Fruit fly (Drosophila melanogaster) whole organism, pupa: ENCODE measurements around the gene CG33003.

Experiments
- CG10348 ChIP-seq: fragments of 200-800 bp; sonication (Bioruptor generic); IDR thresholded peaks from 2 replicates; pipeline ENCODE4 v1.3.6; 2022; ENCODE audit warnings: missing biosample characterization, missing genetic modification characterization
- CG12605 ChIP-seq: fragments of 200-800 bp; sonication (Bioruptor generic); IDR thresholded peaks from 2 replicates; pipeline ENCODE4 v1.3.6; 2022; ENCODE audit warnings: missing biosample characterization, missing genetic modification characterization
- CG13204 ChIP-seq: fragments of 200-800 bp; sonication (Bioruptor generic); optimal IDR thresholded peaks from 2 replicates; lab custom pipeline; 2018; ENCODE audit warnings: missing biosample characterization, mild to moderate bottlenecking, missing genetic modification characterization, moderate library complexity
- CG14655 ChIP-seq: fragments of 200-800 bp; sonication (Bioruptor generic); optimal IDR thresholded peaks from 3 replicates; lab custom pipeline; 2017; ENCODE audit warnings: mild to moderate bottlenecking, missing biosample characterization, missing genetic modification reagents, missing genetic modification characterization
- CG15710 ChIP-seq: fragments of 200-800 bp; sonication (Bioruptor generic); optimal IDR thresholded peaks from 2 replicates; lab custom pipeline; 2018; ENCODE audit warnings: missing biosample characterization, mild to moderate bottlenecking, missing genetic modification characterization, moderate library complexity
- CG17806 ChIP-seq: fragments of 200-800 bp; sonication (Bioruptor generic); optimal IDR thresholded peaks from 2 replicates; lab custom pipeline; 2018; ENCODE audit warnings: missing biosample characterization, mild to moderate bottlenecking, missing genetic modification characterization, moderate library complexity
- CG32121 ChIP-seq: fragments of 200-800 bp; sonication (Bioruptor generic); IDR thresholded peaks from 2 replicates; pipeline ENCODE4 v1.3.6; 2022; ENCODE audit warnings: missing biosample characterization, missing genetic modification characterization
- CG34367 ChIP-seq: fragments of 200-800 bp; sonication (Bioruptor generic); optimal IDR thresholded peaks from 2 replicates; lab custom pipeline; 2018; ENCODE audit warnings: missing biosample characterization, mild to moderate bottlenecking, missing genetic modification characterization
- CG4496 ChIP-seq: fragments of 200-800 bp; sonication (Bioruptor generic); IDR thresholded peaks from 3 replicates; pipeline ENCODE4 v1.3.6; 2022; ENCODE audit warnings: missing biosample characterization, missing genetic modification characterization
- CG8159 ChIP-seq: fragments of 200-800 bp; sonication (Bioruptor generic); optimal IDR thresholded peaks from 3 replicates; lab custom pipeline; 2018; ENCODE audit warnings: missing biosample characterization, mild to moderate bottlenecking, missing genetic modification characterization, moderate library complexity
- CG8301 ChIP-seq: fragments of 200-800 bp; sonication (Bioruptor generic); optimal IDR thresholded peaks from 2 replicates; lab custom pipeline; 2018; ENCODE audit warnings: missing biosample characterization, mild to moderate bottlenecking, missing genetic modification characterization
- CG9948 ChIP-seq: fragments of 200-800 bp; sonication (Bioruptor generic); optimal IDR thresholded peaks from 2 replicates; lab custom pipeline; 2018; ENCODE audit warnings: missing biosample characterization, mild to moderate bottlenecking, missing genetic modification characterization, moderate library complexity
- D1 ChIP-seq: fragments of 200-800 bp; sonication (Bioruptor generic); optimal IDR thresholded peaks from 2 replicates; lab custom pipeline; 2018; ENCODE audit warnings: missing biosample characterization, mild to moderate bottlenecking, missing genetic modification characterization, moderate library complexity
- EcR ChIP-seq: fragments of 200-800 bp; sonication (Bioruptor generic); optimal IDR thresholded peaks from 3 replicates; lab custom pipeline; 2019; ENCODE audit warnings: missing biosample characterization, missing genetic modification characterization, mild to moderate bottlenecking, moderate library complexity, missing genetic modification reagents
- Ets98B ChIP-seq: fragments of 200-800 bp; sonication (Bioruptor generic); IDR thresholded peaks from 2 replicates; pipeline ENCODE4 v1.3.6; 2022; ENCODE audit warnings: missing biosample characterization, missing genetic modification characterization
- Pif1A ChIP-seq: fragments of 200-800 bp; sonication (Bioruptor generic); optimal IDR thresholded peaks from 3 replicates; lab custom pipeline; 2016; ENCODE audit warnings: missing biosample characterization, missing genetic modification characterization
- Pif1B ChIP-seq: fragments of 200-800 bp; sonication (Bioruptor generic); optimal IDR thresholded peaks from 3 replicates; lab custom pipeline; 2016; ENCODE audit warnings: missing biosample characterization, missing genetic modification characterization
- Snoo ChIP-seq: fragments of 200-800 bp; sonication (Bioruptor generic); optimal IDR thresholded peaks from 3 replicates; lab custom pipeline; 2017; ENCODE audit warnings: missing biosample characterization, mild to moderate bottlenecking, missing genetic modification characterization, inconsistent platforms
- fd96Ca ChIP-seq: fragments of 200-800 bp; sonication (Bioruptor generic); IDR thresholded peaks from 3 replicates; pipeline ENCODE4 v1.3.6; 2022; ENCODE audit warnings: missing biosample characterization, missing genetic modification characterization
- gl ChIP-seq: fragments of 200-800 bp; sonication (Bioruptor generic); optimal IDR thresholded peaks from 2 replicates; lab custom pipeline; 2018; ENCODE audit warnings: missing biosample characterization, mild to moderate bottlenecking, missing genetic modification characterization
- rn ChIP-seq: fragments of 200-800 bp; sonication (Bioruptor generic); IDR thresholded peaks from 2 replicates; pipeline ENCODE4 v1.3.6; 2022; ENCODE audit warnings: missing biosample characterization, missing genetic modification characterization

Gene CG33003

DNA sequence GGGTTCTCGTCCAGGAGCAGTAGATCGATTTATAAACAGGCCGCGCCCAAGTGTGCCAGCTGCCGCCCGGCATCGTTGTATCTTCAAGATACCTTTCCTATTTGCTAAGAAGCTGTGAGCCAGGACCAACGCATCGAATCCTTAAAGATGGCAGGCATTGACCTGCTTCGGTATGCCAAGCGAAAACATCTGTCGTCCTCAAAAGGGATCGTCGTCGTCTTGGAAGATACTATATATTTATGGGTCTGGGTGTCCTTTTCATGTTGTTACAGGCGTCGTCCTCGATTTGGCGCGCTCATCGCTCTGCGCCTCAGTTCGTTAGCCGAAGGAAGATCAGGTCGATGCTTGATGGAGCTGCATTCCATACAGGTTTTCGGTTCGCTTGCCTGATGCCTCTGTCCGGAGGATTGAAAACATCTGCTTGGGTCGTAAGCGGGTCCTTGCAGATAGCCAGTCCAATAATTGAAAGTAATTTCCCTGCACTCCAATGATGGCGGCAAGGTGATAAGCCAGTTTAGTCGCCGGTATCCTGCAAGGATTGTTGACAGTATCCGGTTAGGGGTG is 37.0 kb upstream of the CG33003 start:
- TF ChIP-seq EcR (GFP tag; lab: Kevin White, UChicago) (no peak), CG13204 (GFP tag; lab: Kevin White, UChicago) (no peak)

DNA sequence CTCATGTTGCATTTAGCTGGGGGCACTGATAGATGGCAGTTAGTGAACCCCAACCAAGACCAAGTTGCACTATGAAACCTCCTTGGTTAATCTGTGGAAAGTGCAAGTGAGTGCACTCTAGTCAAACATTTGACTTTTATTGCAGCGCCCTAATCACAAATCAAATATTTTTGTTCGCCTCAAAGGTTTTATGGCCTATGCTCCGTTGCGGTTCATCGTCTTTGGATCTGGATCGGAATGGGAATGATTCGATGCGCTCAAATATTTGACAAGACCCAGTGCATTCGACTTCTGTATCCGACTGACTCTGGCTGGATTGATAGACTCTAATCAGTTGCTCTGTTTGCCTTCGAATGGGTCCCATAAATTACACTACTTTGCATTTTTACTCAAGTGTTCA is 35.8 kb upstream of the CG33003 start:
- no peak for TF ChIP-seq fd96Ca (GFP tag; lab: Robert Waterston, UW)
- TF ChIP-seq CG14655 (GFP tag; lab: Kevin White, UChicago) = no peak
- no peak for TF ChIP-seq CG9948 (tag; lab: Kevin White, UChicago)
- TF ChIP-seq CG12605 (GFP tag; lab: Robert Waterston, UW) = no peak
- TF ChIP-seq D1 (tag; lab: Kevin White, UChicago) = no peak
- no peak for TF ChIP-seq CG8159 (tag; lab: Kevin White, UChicago)
- no peak for TF ChIP-seq CG32121
- no peak for TF ChIP-seq Pif1B (GFP tag; lab: Kevin White, UChicago)
- no peak for TF ChIP-seq EcR (GFP tag; lab: Kevin White, UChicago)
- TF ChIP-seq CG8301 (tag; lab: Kevin White, UChicago) = no peak
- TF ChIP-seq Snoo (tag; lab: Kevin White, UChicago) = no peak
- TF ChIP-seq Pif1A = no peak
- no peak for TF ChIP-seq gl (tag; lab: Kevin White, UChicago)
- TF ChIP-seq CG4496 (GFP tag; lab: Robert Waterston, UW) = no peak
- no peak for TF ChIP-seq CG10348 (GFP tag; lab: Robert Waterston, UW)
- no peak for TF ChIP-seq Ets98B (GFP tag; lab: Robert Waterston, UW)
- TF ChIP-seq CG15710 (tag; lab: Kevin White, UChicago) = no peak

DNA sequence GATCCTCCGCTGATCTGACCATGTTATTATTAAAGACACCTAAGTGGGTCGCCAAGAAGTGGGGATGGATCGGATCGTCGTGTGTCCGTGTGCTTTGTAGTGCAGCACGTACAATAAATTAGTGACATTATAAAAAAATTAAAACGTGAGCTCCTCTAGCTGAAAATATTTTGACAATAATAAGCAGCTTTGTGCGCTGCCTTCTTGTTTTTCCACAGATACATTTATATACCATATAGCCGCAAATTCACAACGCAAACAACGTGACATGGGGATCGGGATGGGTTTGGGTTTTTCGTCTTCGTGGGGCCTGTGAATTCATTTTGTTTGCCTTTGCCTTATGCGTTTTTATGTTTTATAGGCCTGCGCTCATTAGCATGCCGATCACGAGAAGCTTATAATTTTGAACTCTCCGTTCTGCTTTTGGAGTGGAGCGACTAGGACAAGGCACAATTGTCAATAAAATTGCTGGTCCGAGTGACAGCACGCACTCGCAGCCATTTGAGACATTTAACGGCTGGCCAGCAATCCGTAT is 34.9 kb upstream of the CG33003 start:
- TF ChIP-seq Pif1A = no peak
- TF ChIP-seq gl (tag; lab: Kevin White, UChicago) = no peak
- no peak for TF ChIP-seq CG13204 (GFP tag; lab: Kevin White, UChicago)
- TF ChIP-seq CG14655 (GFP tag; lab: Kevin White, UChicago) = no peak
- no peak for TF ChIP-seq CG9948 (tag; lab: Kevin White, UChicago)
- no peak for TF ChIP-seq rn
- TF ChIP-seq CG10348 (GFP tag; lab: Robert Waterston, UW) = no peak
- no peak for TF ChIP-seq Pif1B (GFP tag; lab: Kevin White, UChicago)
- no peak for TF ChIP-seq D1 (tag; lab: Kevin White, UChicago)
- no peak for TF ChIP-seq CG15710 (tag; lab: Kevin White, UChicago)
- no peak for TF ChIP-seq CG8301 (tag; lab: Kevin White, UChicago)
- no peak for TF ChIP-seq Ets98B (GFP tag; lab: Robert Waterston, UW)
- TF ChIP-seq CG32121 = no peak
- TF ChIP-seq EcR (GFP tag; lab: Kevin White, UChicago) = no peak
- TF ChIP-seq CG17806 (tag; lab: Kevin White, UChicago) = no peak
- no peak for TF ChIP-seq Snoo (tag; lab: Kevin White, UChicago)
- TF ChIP-seq fd96Ca (GFP tag; lab: Robert Waterston, UW) = no peak
- no peak for TF ChIP-seq CG8159 (tag; lab: Kevin White, UChicago)

DNA sequence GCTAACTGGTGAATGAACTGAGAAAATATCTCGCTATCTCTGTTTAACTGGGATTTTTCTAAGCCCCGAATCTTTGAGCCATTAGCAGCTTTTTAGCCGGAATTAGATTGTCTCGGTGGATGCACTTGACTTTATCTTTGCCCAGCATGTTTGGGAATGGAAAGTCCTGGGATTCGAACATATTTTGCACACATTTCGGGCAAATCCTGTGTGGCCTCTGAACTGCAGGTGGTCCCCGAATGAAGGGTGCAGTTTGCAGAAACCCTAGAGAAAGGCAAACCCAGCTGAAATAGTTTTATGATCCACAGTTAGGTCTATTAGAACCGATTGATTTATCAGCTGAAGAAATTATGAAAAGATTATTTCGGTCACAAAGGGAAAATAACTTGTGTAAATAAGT is 34.1 kb upstream of the CG33003 start:
- TF ChIP-seq CG4496 (GFP tag; lab: Robert Waterston, UW) = no peak
- TF ChIP-seq CG8301 (tag; lab: Kevin White, UChicago) = no peak
- TF ChIP-seq Pif1B (GFP tag; lab: Kevin White, UChicago) = no peak
- no peak for TF ChIP-seq rn
- TF ChIP-seq CG34367 (tag; lab: Kevin White, UChicago) = no peak
- TF ChIP-seq Pif1A = no peak
- TF ChIP-seq CG17806 (tag; lab: Kevin White, UChicago) = no peak
- no peak for TF ChIP-seq CG15710 (tag; lab: Kevin White, UChicago)
- TF ChIP-seq gl (tag; lab: Kevin White, UChicago) = no peak
- TF ChIP-seq EcR (GFP tag; lab: Kevin White, UChicago) = no peak
- no peak for TF ChIP-seq fd96Ca (GFP tag; lab: Robert Waterston, UW)
- TF ChIP-seq CG12605 (GFP tag; lab: Robert Waterston, UW) = no peak
- TF ChIP-seq Snoo (tag; lab: Kevin White, UChicago) = no peak
- TF ChIP-seq CG32121 = no peak
- no peak for TF ChIP-seq CG14655 (GFP tag; lab: Kevin White, UChicago)
- no peak for TF ChIP-seq CG8159 (tag; lab: Kevin White, UChicago)

DNA sequence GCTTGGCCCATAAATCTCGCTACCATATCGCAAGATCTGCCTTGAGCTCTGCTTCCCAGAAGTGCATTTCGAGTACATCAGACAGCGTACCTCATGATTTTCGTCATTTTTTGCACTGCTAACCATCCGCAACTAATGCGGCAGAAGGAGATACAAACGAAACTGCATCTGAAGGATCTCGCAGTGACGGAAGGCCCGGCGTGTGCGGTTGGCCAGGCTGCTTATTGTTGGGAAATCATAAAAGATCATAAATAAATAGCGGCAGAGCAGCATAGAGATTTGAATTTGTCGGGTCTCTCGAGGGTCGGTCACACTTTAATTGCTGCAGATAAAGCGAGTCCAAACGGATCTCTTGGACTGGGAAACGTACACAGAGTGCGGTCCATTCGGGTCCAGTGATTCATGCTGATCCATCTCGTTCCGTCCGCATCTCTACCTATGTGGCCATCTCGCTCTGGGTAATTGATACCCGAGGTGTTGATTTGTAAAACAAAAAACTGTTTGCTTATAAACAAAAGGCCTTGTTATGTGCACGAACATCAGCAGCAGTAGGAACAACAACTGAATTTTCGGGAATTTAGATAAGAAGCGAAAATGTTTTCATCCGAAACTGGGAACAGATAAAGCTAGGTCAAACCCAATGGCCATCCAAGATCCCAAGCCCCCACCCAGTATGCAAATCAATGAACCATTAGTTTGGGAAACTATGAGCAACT is 32.0 kb upstream of the CG33003 start:
- no peak for TF ChIP-seq CG4496 (GFP tag; lab: Robert Waterston, UW)
- no peak for TF ChIP-seq rn
- TF ChIP-seq CG9948 (tag; lab: Kevin White, UChicago) = no peak
- TF ChIP-seq gl (tag; lab: Kevin White, UChicago) = no peak
- TF ChIP-seq CG8159 (tag; lab: Kevin White, UChicago) = no peak
- no peak for TF ChIP-seq D1 (tag; lab: Kevin White, UChicago)
